Worm (Caenorhabditis elegans) whole organism, midembryonic: ENCODE results near the gene H25P19.1.

Experiments
- cog-1 ChIP-seq: sonication (generic microtip); optimal IDR thresholded peaks from 2 replicates; lab custom pipeline; 2016; ENCODE audit warnings: missing genetic modification characterization, missing compliant biosample characterization
- flt-1 ChIP-seq: fragments of 200-800 bp; sonication (Bioruptor generic); IDR thresholded peaks from 2 replicates; pipeline ENCODE4 v1.3.6; 2022; ENCODE audit warnings: missing genetic modification characterization, missing compliant biosample characterization
- klf-2 ChIP-seq: fragments of 200-800 bp; sonication (Bioruptor generic); conservative IDR thresholded peaks from 2 replicates; pipeline ENCODE4 v1.3.6; 2022; ENCODE audit warnings: missing genetic modification reagents, missing genetic modification characterization, missing compliant biosample characterization
- med-1 ChIP-seq: sonication (generic microtip); optimal IDR thresholded peaks from 2 replicates; lab custom pipeline; 2017; ENCODE audit warnings: missing genetic modification characterization, mild to moderate bottlenecking, missing compliant biosample characterization, antibody characterized with exemption, missing genetic modification reagents; ENCODE audit not compliant: insufficient read depth
- ztf-23 ChIP-seq: fragments of 200-800 bp; sonication (Bioruptor generic); IDR thresholded peaks from 2 replicates; pipeline ENCODE4 v1.3.6; 2022; ENCODE audit warnings: missing genetic modification reagents, missing genetic modification characterization, missing compliant biosample characterization

ce11 chrV:692720-693422 is 5.4 kb downstream of the H25P19.1 start, which contains the start of gene srx-4:
- no peak for TF ChIP-seq ztf-23 (GFP tag; lab: Robert Waterston, UW)
- no peak for TF ChIP-seq flt-1 (GFP tag; lab: Robert Waterston, UW)
- TF ChIP-seq klf-2 (GFP tag; lab: Robert Waterston, UW) = no peak
- TF ChIP-seq med-1 (GFP tag; lab: Kevin White, UChicago) = no peak
- TF ChIP-seq cog-1 (tag; lab: Kevin White, UChicago) = no peak
